Worm (Caenorhabditis elegans) whole organism, L4/young adult: ENCODE data around the gene mrp-3.

Experiments
- W03F9.2 ChIP-seq: fragments of 150-350 bp; optimal IDR thresholded peaks from 2 replicates; lab custom pipeline; 2014; ENCODE audit warnings: missing biosample characterization, missing genetic modification characterization
- dao-5 ChIP-seq: sonication (generic microtip); optimal IDR thresholded peaks from 2 replicates; lab custom pipeline; 2016; ENCODE audit warnings: missing genotype, missing genetic modification characterization, moderate library complexity, missing compliant biosample characterization
- him-1 ChIP-seq: sonication (generic microtip); optimal IDR thresholded peaks from 2 replicates; lab custom pipeline; 2016; ENCODE audit warnings: missing genotype, missing genetic modification reagents, missing genetic modification characterization, missing compliant biosample characterization

DNA sequence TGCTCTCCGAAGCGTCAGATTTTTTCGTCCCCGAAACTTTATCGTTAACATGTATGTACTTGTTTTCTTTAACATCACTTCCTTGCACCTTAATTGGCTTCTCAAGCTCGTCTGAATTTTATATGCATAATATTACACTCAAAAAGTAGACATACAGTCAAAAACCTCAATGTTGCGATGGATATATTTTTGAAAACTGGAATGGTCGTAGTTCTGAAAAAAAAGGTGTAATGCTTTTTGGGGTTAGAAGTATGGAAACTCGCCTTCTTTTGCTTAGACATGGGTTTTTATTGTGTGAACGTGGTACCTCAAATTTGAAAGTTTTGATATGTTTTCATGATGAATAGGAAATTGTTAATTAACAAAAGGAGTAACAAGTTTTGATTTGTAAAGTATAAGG is 43.5 kb upstream of the mrp-3 start, which contains the start of gene C09G1.2:
- no peak for TF ChIP-seq him-1 (tag; lab: Kevin White, UChicago)
- TF ChIP-seq W03F9.2 = no peak
- no peak for TF ChIP-seq dao-5
